Worm (Caenorhabditis elegans) whole organism, L4 larva: Measurements from ENCODE around the gene lec-5.

ENCODE experiments used
- ceh-20 ChIP-seq: fragments of 200-800 bp; sonication (Bioruptor generic); IDR thresholded peaks from 2 replicates; pipeline ENCODE4 v1.3.6; 2022; ENCODE audit warnings: missing genetic modification reagents, missing genetic modification characterization, missing compliant biosample characterization
- daf-12 ChIP-seq: fragments of 150-350 bp; optimal IDR thresholded peaks from 2 replicates; lab custom pipeline; 2014; ENCODE audit warnings: missing biosample characterization, missing genetic modification reagents, missing genetic modification characterization
- nhr-11 ChIP-seq: fragments of 150-350 bp; optimal IDR thresholded peaks from 2 replicates; lab custom pipeline; 2014; ENCODE audit warnings: missing biosample characterization, missing genetic modification characterization
- snpc-4 ChIP-seq: fragments of 150-350 bp; optimal IDR thresholded peaks from 2 replicates; lab custom pipeline; 2014; ENCODE audit warnings: missing biosample characterization, missing genetic modification characterization
- ztf-11 ChIP-seq: fragments of 150-350 bp; optimal IDR thresholded peaks from 2 replicates; lab custom pipeline; 2014; ENCODE audit warnings: missing biosample characterization, missing genetic modification characterization

ce11 chrII:5845441-5845840 lies 4.5 kb upstream of the lec-5 start, which contains the start of the genes ZK1248.17 and H41C03.3:
- TF ChIP-seq daf-12 (tag; lab: Kevin White, UChicago) (no peak), ceh-20 (GFP tag; lab: Robert Waterston, UW) (no peak), nhr-11 (tag; lab: Kevin White, UChicago) (no peak), ztf-11 (tag; lab: Kevin White, UChicago) (no peak), snpc-4 (tag; lab: Kevin White, UChicago) (no peak)
